Worm (Caenorhabditis elegans): Measurements from ENCODE around the gene ZK185.2.

ZK185.2 gene

DNA sequence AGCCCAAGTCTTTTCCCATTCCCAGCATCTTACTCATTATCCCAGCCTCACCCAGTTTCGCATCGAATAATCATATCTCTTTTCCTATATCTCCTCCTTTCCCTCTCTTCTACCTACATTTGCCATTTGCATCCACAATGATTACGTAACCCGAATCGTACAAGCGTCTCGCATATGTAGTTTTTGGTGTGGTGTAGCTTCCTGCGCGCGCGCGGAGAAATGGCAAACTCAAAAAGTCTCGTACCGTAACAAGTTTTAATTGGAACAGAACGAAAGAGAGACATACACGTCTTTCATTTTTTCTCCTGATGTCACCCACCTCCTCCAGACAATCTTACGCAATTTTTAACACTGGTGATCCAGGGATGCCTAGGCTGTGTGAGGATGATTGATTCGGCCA is 10.3 kb upstream of the ZK185.2 start:
- TF ChIP-seq aha-1 (tag) = no peak
- no peak for TF ChIP-seq fos-1 (tag; optimal IDR thresholded peaks at IDR 0.05)
- TF ChIP-seq mxl-3 (GFP tag; optimal IDR thresholded peaks at IDR 0.05) = peak; percentile 36
- no peak for TF ChIP-seq lir-3 (tag; optimal IDR thresholded peaks at IDR 0.05)
- TF ChIP-seq spr-1 (tag; optimal IDR thresholded peaks at IDR 0.05) = no peak
- no peak for TF ChIP-seq ces-1 (GFP tag; optimal IDR thresholded peaks at IDR 0.05)
- no peak for TF ChIP-seq pqm-1 (tag; optimal IDR thresholded peaks at IDR 0.05)
- TF ChIP-seq F26F4.8 (GFP tag; conservative IDR thresholded peaks at IDR 0.05) = no peak
- TF ChIP-seq nhr-28 (tag; optimal IDR thresholded peaks at IDR 0.05) = peak; percentile 31
- no peak for TF ChIP-seq mxl-2 (GFP tag; conservative IDR thresholded peaks at IDR 0.05)
- no peak for TF ChIP-seq mep-1 (tag; optimal IDR thresholded peaks at IDR 0.05)
- TF ChIP-seq zfp-2 (tag; optimal IDR thresholded peaks at IDR 0.05) = no peak
- TF ChIP-seq tra-1 (GFP tag; IDR thresholded peaks at IDR 0.05) = no peak
- no peak for TF ChIP-seq cey-2 (tag; optimal IDR thresholded peaks at IDR 0.05; ENCODE audit: borderline replicate concordance, insufficient read depth)
- TF ChIP-seq php-3 (GFP tag; IDR thresholded peaks at IDR 0.05) = no peak
- no peak for TF ChIP-seq F37D6.2 (tag; optimal IDR thresholded peaks at IDR 0.05)
- no peak for TF ChIP-seq unc-130 (GFP tag; optimal IDR thresholded peaks at IDR 0.05)
- no peak for TF ChIP-seq snpc-1.2 (GFP tag; IDR thresholded peaks at IDR 0.05)
- peak; percentile 31 for TF ChIP-seq hlh-11 (tag; optimal IDR thresholded peaks at IDR 0.05)
- no peak for TF ChIP-seq lim-7 (GFP tag; IDR thresholded peaks at IDR 0.05)
- TF ChIP-seq skn-1 (tag; optimal IDR thresholded peaks at IDR 0.05) = no peak
- no peak for TF ChIP-seq lin-15B (tag; optimal IDR thresholded peaks at IDR 0.05)
- TF ChIP-seq jun-1 (tag; optimal IDR thresholded peaks at IDR 0.05) = no peak

DNA sequence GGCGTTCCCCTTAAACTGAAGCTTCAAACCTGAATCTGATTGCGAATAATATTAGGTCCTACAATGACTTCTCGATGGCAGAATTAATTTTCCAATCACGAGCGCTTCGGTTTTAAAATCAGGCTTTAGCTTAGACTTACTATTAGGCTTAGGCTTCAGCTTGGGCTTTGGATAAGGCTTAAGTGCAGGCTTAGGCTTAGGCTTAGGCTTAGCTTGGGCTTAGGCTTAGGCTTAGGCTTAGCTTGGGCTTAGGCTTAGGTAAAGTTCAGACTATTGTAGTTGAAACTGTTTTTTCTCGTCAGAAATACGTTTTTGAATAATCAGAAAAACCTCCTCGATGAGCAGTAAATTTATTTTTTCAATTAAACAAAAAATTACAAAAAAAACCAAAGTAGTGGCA is 9.6 kb upstream of the ZK185.2 start:
- TF ChIP-seq tag-97 (GFP tag; IDR thresholded peaks at IDR 0.05) (no peak), ZK337.2 (GFP tag; IDR thresholded peaks at IDR 0.05) (no peak), mes-2 (tag; optimal IDR thresholded peaks at IDR 0.05; ENCODE audit: poor library complexity, severe bottlenecking) (no peak), unc-62 (GFP tag; optimal IDR thresholded peaks at IDR 0.05 in 1 of 2) (peak in 1 of 2 experiments; percentile 29), unc-62 (tag; optimal IDR thresholded peaks at IDR 0.05) (no peak)

DNA sequence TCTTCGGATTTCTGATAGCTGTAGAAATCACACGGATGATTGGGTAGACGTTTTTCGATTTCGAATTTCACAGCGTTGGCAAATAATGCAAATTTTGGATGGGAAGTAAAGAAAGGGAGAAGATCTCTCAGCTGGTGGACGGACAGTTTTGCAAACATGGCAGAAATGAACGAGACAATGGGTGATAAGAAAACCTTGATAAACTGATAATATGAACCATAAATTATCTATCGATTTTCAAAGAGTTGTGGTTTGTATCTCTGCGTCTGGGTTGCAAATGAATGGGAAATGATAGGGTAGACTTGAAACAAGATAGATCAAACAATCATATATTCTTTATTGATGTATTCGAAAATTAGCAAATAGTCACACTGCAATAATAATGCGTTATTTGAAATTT is 6.2 kb upstream of the ZK185.2 start, which contains the start of gene ZK185.3:
Gene ZK185.3, minus strand, starts transcription at position 263 of the 400 bp plus-strand sequence.
- peak; percentile 78 for TF ChIP-seq dmd-6 (GFP tag; IDR thresholded peaks at IDR 0.05)
- 0 out of 2 replicates have a peak, but pooled peaks have one; percentile 38 for TF ChIP-seq php-3 (GFP tag; IDR thresholded peaks at IDR 0.05)
- peak; percentile 82 for TF ChIP-seq nhr-28 (tag; optimal IDR thresholded peaks at IDR 0.05)
- no peak for TF ChIP-seq nhr-6 (tag; optimal IDR thresholded peaks at IDR 0.05)
- peak in 1 of 2 experiments; percentile 84 for TF ChIP-seq unc-62 (GFP tag; optimal IDR thresholded peaks at IDR 0.05 in 1 of 2)
- TF ChIP-seq unc-62 (tag; optimal IDR thresholded peaks at IDR 0.05) = no peak
- TF ChIP-seq mdl-1 (tag; optimal IDR thresholded peaks at IDR 0.05) = no peak
- peak; percentile 94 for TF ChIP-seq pqm-1 (tag; optimal IDR thresholded peaks at IDR 0.05)
- no peak for TF ChIP-seq dve-1 (tag; optimal IDR thresholded peaks at IDR 0.05; ENCODE audit: insufficient read depth)
- no peak for TF ChIP-seq set-16 (GFP tag; IDR thresholded peaks at IDR 0.05)
- peak; percentile 52 for TF ChIP-seq hlh-11 (tag; optimal IDR thresholded peaks at IDR 0.05)

DNA sequence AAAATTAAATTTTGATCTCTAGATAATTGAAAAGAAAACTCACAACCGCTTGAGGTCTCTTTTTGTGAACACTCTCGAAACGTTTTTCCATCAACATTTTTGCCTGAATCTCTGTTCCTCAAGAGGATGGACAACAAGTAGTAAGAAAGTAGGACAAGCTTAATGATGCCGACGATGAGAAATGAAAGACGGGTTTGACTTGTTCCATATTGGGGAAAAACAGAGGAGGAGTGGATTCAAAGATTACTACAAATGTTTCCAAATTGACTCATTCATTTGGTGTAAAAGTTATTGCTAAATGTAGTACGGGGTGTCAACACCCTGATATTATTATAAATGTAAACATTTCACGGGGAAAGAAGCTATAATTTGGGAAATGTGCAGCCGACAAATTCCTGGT is 3.3 kb upstream of the ZK185.2 start, which contains the start of gene ZK185.4:
Gene ZK185.4, minus strand, starts transcription at position 101 of the 400 bp plus-strand sequence.
- TF ChIP-seq daf-12 (tag; optimal IDR thresholded peaks at IDR 0.05) (no peak), lin-38 (GFP tag; IDR thresholded peaks at IDR 0.05) (no peak), Y75B8A.6 (GFP tag; IDR thresholded peaks at IDR 0.05) (no peak), F49E8.2 (tag; optimal IDR thresholded peaks at IDR 0.05; ENCODE audit: borderline replicate concordance) (no peak), nhr-6 (tag; optimal IDR thresholded peaks at IDR 0.05) (no peak), F10B5.3 (tag; optimal IDR thresholded peaks at IDR 0.05) (no peak), jun-1 (tag; optimal IDR thresholded peaks at IDR 0.05) (no peak), unc-39 (tag; optimal IDR thresholded peaks at IDR 0.05) (no peak), snpc-4 (tag; optimal IDR thresholded peaks at IDR 0.05) (no peak), sdz-12 (GFP tag; optimal IDR thresholded peaks at IDR 0.05) (no peak), nhr-237 (tag; optimal IDR thresholded peaks at IDR 0.05) (no peak), snpc-1.2 (GFP tag; IDR thresholded peaks at IDR 0.05) (no peak), zip-11 (GFP tag; IDR thresholded peaks at IDR 0.05) (no peak)
